Worm (Caenorhabditis elegans): ENCODE data around the gene W02F12.8.
A peak's percentile ranks its signal among the peaks of the same experiment; 100 is the strongest.

W02F12.8 gene

DNA sequence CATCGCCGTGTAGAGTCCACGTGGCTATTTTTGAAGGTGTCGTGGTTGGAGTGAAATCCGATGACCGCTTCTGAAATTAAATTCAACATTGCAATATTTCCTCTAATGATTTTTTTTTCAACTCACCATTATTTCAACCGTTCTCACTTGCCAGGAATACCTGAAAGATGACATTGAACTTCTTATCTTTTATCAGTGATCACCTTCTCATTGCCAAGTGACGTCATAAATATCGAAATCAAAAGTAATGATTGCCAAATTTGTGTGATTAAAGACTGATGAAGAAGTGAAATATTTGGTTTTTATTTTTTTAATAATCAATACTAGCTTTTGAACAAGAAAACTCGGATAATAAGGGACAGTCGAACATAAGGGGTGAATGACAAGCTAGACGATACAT is 12.2 kb upstream of the W02F12.8 start, which contains the start of gene W02F12.4 (continued):
- TF ChIP-seq nhr-102 (tag; optimal IDR thresholded peaks at IDR 0.05) (peak; percentile 30), lin-29 (GFP tag; IDR thresholded peaks at IDR 0.05) (no peak), R02D3.7 (tag; optimal IDR thresholded peaks at IDR 0.05) (no peak), skn-1 (tag; optimal IDR thresholded peaks at IDR 0.05) (no peak), T20F7.1 (GFP tag; optimal IDR thresholded peaks at IDR 0.05) (peak; percentile 79), dve-1 (tag; optimal IDR thresholded peaks at IDR 0.05; ENCODE audit: insufficient read depth) (peak; percentile 81), F10B5.3 (tag; optimal IDR thresholded peaks at IDR 0.05) (no peak), egl-27 (tag; optimal IDR thresholded peaks at IDR 0.05) (no peak)

DNA sequence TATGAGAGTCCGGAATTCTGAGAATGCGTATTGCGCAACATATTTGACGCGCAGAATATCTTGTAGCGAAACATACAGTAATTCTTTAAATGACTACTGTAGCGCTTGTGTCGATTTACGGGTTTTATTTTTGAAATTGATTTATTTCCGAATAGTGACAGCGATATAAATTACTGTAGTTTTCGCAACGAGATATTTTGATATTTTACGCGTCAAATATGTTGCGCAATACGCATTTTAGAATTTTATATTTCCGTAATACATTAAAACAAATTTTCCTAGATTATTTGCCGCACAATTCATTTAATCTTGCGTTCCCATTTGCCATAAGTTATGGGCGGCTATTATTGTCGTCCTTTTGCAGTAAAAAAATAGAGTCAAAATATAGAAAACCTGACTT is 10.8 kb upstream of the W02F12.8 start:
- no peak for TF ChIP-seq madf-5 (GFP tag; IDR thresholded peaks at IDR 0.05)
- no peak for TF ChIP-seq ceh-62 (tag; optimal IDR thresholded peaks at IDR 0.05)
- no peak for TF ChIP-seq unc-130 (GFP tag; optimal IDR thresholded peaks at IDR 0.05)
- TF ChIP-seq nhr-6 (tag; optimal IDR thresholded peaks at IDR 0.05): no peak
- no peak for TF ChIP-seq F26F4.8 (GFP tag; conservative IDR thresholded peaks at IDR 0.05)
- TF ChIP-seq tra-1 (GFP tag; IDR thresholded peaks at IDR 0.05): no peak
- no peak for TF ChIP-seq hlh-30 (tag; optimal IDR thresholded peaks at IDR 0.05; ENCODE audit: insufficient read depth)
- TF ChIP-seq lim-7 (GFP tag; IDR thresholded peaks at IDR 0.05): no peak
- TF ChIP-seq zag-1 (tag; optimal IDR thresholded peaks at IDR 0.05): no peak
- no peak for TF ChIP-seq nhr-48 (tag; optimal IDR thresholded peaks at IDR 0.05)
- no peak for TF ChIP-seq ceh-82 (tag; optimal IDR thresholded peaks at IDR 0.05)
- TF ChIP-seq Y48G9A.11 (GFP tag; IDR thresholded peaks at IDR 0.05): no peak
- TF ChIP-seq mxl-2 (GFP tag; conservative IDR thresholded peaks at IDR 0.05): no peak
- no peak for TF ChIP-seq duxl-1 (tag; optimal IDR thresholded peaks at IDR 0.05; ENCODE audit: poor library complexity)
- TF ChIP-seq lin-15B (tag; optimal IDR thresholded peaks at IDR 0.05): no peak
- no peak for TF ChIP-seq R02D3.7 (tag; optimal IDR thresholded peaks at IDR 0.05)
- TF ChIP-seq lsy-2 (tag; optimal IDR thresholded peaks at IDR 0.05): no peak
- TF ChIP-seq nhr-237 (tag; optimal IDR thresholded peaks at IDR 0.05): no peak
- no peak for TF ChIP-seq zfp-2 (tag; optimal IDR thresholded peaks at IDR 0.05)

DNA sequence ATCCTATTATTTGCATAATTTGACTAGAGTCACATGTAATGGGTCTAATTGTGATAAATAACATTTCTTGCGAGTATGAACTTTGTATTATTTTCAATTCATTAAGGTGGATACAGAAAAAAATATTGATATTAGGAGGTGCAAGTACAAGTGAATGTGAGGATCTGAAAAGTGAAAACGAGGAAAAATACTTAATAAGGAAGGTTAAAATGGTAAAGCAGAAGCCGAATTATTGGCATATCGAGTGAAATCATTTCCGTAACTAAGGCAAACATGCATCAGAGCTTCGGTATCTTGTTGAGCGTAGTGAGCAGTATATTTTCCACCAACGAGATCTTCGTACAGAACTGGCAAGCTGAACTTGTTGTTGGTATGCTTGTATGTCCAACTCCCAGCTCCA is 9.9 kb upstream of the W02F12.8 start:
- TF ChIP-seq zip-2 (tag; optimal IDR thresholded peaks at IDR 0.05) (no peak), F10B5.3 (tag; optimal IDR thresholded peaks at IDR 0.05) (no peak), lsy-2 (tag; optimal IDR thresholded peaks at IDR 0.05) (no peak)

DNA sequence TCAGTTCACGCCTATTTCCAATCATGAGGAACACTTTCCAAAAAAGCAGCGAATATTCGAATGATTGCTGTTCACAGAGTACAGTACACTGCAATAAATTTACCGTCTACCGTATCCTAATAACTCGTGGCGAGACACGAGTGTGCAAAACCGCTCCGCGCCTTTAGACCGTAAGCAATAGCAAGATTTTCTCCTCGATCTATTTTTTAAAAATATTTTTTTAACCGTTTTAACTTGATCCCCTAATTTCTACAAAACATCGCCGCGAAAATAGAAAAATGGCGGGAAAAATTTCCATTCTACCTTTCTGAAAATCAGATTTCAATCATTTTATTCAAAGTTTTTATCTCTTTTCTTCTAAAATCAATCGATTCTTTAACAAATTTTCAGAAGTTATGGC is 8.1 kb upstream of the W02F12.8 start, which contains the start of gene era-1:
Gene era-1 (plus strand): TSS at position 366 of the 400 bp plus-strand sequence.
- no peak for TF ChIP-seq spr-1 (tag; optimal IDR thresholded peaks at IDR 0.05)
- TF ChIP-seq Y48G9A.11 (GFP tag; IDR thresholded peaks at IDR 0.05): 0 out of 2 replicates have a peak, but pooled peaks have one; percentile 32

DNA sequence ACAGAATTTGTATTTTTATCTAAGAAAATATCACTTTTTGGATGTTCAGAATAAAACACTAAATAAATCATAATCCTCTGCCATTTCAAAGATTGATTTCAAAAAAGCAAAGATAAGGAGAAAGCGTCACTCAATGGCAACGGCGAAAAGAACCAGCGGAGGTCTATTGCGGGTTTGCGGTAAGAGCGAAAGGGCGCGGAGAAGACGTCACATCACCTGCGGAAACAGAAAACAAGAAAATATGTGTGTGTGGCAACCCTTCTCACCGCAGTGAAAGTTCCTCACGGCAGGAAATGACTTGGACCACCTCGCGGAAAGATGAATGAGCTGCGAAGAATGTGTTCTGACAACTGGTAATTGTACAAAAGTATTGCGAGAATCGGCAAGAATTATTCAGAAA is 5.3 kb upstream of the W02F12.8 start:
- TF ChIP-seq mxl-3 (GFP tag; optimal IDR thresholded peaks at IDR 0.05) (peak; percentile 14), Y48G9A.11 (GFP tag; IDR thresholded peaks at IDR 0.05) (no peak)

DNA sequence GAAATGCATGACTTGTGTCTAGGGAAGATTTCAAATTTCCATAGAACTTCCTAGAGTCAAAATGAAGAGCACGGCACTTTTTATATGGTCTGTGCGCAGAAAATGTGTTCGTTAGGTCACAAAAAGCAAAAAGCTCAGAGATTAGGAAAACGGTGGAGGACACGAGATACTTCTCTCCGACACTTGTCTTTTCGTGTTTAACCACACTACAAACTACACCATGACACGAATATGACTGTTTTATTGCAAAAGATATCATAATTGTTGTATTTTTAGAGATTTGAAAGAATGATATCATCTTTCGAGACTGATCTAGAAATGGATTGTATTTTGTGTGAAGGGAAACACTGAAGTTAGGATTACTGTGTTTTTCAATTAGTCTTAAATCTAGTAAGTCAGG is 4.5 kb upstream of the W02F12.8 start:
- TF ChIP-seq lin-39 (tag; optimal IDR thresholded peaks at IDR 0.05): no peak
- peak; percentile 99 for TF ChIP-seq nhr-28 (tag; optimal IDR thresholded peaks at IDR 0.05)

DNA sequence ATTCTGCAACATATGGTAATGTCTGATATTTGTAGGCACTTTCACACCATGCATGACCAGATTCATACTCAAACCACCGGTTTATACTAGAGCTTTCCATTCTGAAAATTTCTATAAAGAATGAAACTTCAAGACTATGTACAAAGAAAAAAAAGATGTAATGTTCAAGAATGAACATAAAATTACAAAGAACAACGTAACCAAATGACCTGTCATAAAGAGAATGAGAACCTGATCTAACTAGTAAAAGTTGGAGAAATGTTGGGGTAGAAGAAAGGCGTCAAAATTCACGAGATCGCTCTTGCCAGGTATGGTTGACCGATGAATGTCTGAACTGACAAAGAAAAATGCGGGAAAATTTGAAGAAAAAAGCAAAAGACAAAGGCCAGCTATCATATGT is 3.0 kb upstream of the W02F12.8 start, which contains the start of gene W02F12.2:
Gene W02F12.2 (minus strand): TSS at position 101 of the 400 bp plus-strand sequence.
- TF ChIP-seq hlh-30 (tag; optimal IDR thresholded peaks at IDR 0.05; ENCODE audit: insufficient read depth) (peak; percentile 27), egl-43 (GFP tag; IDR thresholded peaks at IDR 0.05) (no peak)
